Fruit fly (Drosophila melanogaster) whole organism, prepupa: ENCODE results near the gene png.

ENCODE experiments used
- CG16779 ChIP-seq: fragments of 200-800 bp; sonication (Bioruptor generic); optimal IDR thresholded peaks from 3 replicates; lab custom pipeline; 2017; ENCODE audit warnings: missing biosample characterization, mild to moderate bottlenecking, missing genetic modification characterization
- CG6163 ChIP-seq: fragments of 200-800 bp; sonication (Bioruptor generic); IDR thresholded peaks from 3 replicates; pipeline ENCODE4 v1.3.6; 2022; ENCODE audit warnings: missing biosample characterization, missing genetic modification characterization
- CG8319 ChIP-seq: fragments of 200-800 bp; sonication (Bioruptor generic); optimal IDR thresholded peaks from 3 replicates; lab custom pipeline; 2016; ENCODE audit warnings: missing biosample characterization, missing genetic modification characterization
- Eip93F ChIP-seq: fragments of 200-800 bp; sonication (Bioruptor generic); optimal IDR thresholded peaks from 2 replicates; lab custom pipeline; 2016; ENCODE audit warnings: missing biosample characterization, mild to moderate bottlenecking, missing genetic modification characterization
- Gug ChIP-seq: fragments of 200-800 bp; sonication (Bioruptor generic); IDR thresholded peaks from 2 replicates; pipeline ENCODE4 v1.3.6; 2022; ENCODE audit warnings: missing biosample characterization, missing genetic modification characterization
- fd85E ChIP-seq: fragments of 200-800 bp; sonication (Bioruptor generic); optimal IDR thresholded peaks from 3 replicates; lab custom pipeline; 2016; ENCODE audit warnings: missing biosample characterization, missing genetic modification characterization
- fkh ChIP-seq: fragments of 200-800 bp; sonication (Bioruptor generic); optimal IDR thresholded peaks from 3 replicates; lab custom pipeline; 2017; ENCODE audit warnings: missing biosample characterization, mild to moderate bottlenecking, missing genetic modification characterization, moderate library complexity
- lz ChIP-seq: fragments of 200-800 bp; sonication (Bioruptor generic); optimal IDR thresholded peaks from 3 replicates; lab custom pipeline; 2016; ENCODE audit warnings: missing biosample characterization, missing genetic modification characterization
- spab ChIP-seq: fragments of 200-800 bp; sonication (Bioruptor generic); optimal IDR thresholded peaks from 2 replicates; lab custom pipeline; 2017; ENCODE audit warnings: missing biosample characterization, mild to moderate bottlenecking, missing genetic modification characterization, missing genetic modification reagents
- ss ChIP-seq, 2 experiments: fragments of 200-800 bp; sonication (Bioruptor generic); optimal IDR thresholded peaks; 2 replicates in 1 of 2; 3 replicates in 1 of 2; lab custom pipeline; 2017 to 2018; ENCODE audit warnings: mild to moderate bottlenecking in 2 of 2, missing biosample characterization in 2 of 2, missing genetic modification characterization in 2 of 2, moderate library complexity in 1 of 2
- vri ChIP-seq: fragments of 200-800 bp; sonication (Bioruptor generic); optimal IDR thresholded peaks from 3 replicates; lab custom pipeline; 2016; ENCODE audit warnings: missing biosample characterization, mild to moderate bottlenecking, missing genetic modification characterization

DNA sequence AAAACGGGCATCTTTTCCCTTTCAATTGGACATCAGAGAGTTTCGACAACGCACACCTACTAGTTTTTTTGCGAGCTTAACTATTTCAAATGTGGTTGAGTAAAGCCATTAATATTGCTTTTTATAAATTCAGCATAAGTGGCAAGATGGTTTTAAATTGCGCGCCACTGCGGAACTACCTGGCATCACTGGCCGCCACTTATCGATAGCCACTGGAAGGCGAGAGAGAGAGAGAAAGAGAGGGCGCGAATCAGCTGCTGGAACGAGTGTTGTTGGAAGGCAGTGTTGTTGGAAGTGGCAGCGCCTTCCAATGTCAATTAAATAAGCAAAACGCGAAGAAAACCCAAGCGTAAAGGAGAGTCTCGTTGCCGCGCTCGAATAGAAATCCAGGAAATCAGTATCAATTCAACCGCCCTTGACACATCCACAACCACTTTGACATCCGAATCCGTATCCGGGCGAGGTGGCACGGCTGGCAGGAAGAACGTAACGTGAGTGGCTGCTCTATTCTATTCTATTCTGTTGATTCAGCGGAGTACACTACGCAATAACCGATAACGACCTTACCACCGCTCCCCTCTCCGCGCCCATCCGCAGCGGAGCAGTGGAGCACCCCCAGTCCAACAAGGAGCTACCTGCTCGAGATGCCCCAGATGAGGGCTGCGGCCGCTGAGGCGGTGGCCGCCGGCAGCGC lies 18.0 kb upstream of the png start, which contains the start of gene AMPKalpha:
- no peak for TF ChIP-seq fd85E (GFP tag; lab: Kevin White, UChicago)
- TF ChIP-seq vri (GFP tag; lab: Kevin White, UChicago) = no peak
- TF ChIP-seq fkh (GFP tag; lab: Kevin White, UChicago) = peak; percentile 59
- TF ChIP-seq Gug (GFP tag; lab: Robert Waterston, UW) = no peak
- no peak for TF ChIP-seq CG16779
- no peak for TF ChIP-seq ss (GFP tag; optimal IDR thresholded peaks at IDR 0.05; lab: Kevin White, UChicago)
- no peak for TF ChIP-seq CG8319 (GFP tag; lab: Kevin White, UChicago)
- TF ChIP-seq Eip93F (GFP tag; lab: Kevin White, UChicago) = no peak
- no peak for TF ChIP-seq lz (GFP tag; lab: Kevin White, UChicago)
- TF ChIP-seq CG6163 (GFP tag; lab: Robert Waterston, UW) = no peak
- TF ChIP-seq spab (GFP tag; lab: Kevin White, UChicago) = no peak
